Fruit fly (Drosophila melanogaster) whole organism, adult: ENCODE measurements around the gene CG14687.
A peak's percentile ranks its signal among the peaks of the same experiment; 100 is the strongest.

Experiments used
- CG11617 ChIP-seq: fragments of 200-800 bp; sonication (Bioruptor generic); optimal IDR thresholded peaks from 2 replicates; lab custom pipeline; 2017; ENCODE audit warnings: mild to moderate bottlenecking, missing biosample characterization, missing genetic modification reagents, missing genetic modification characterization
- CG12768 ChIP-seq: fragments of 200-800 bp; sonication (Bioruptor generic); optimal IDR thresholded peaks from 2 replicates; lab custom pipeline; 2017; ENCODE audit warnings: missing biosample characterization, missing genetic modification characterization, mild to moderate bottlenecking, moderate library complexity, missing genetic modification reagents
- CG14711 ChIP-seq: fragments of 200-800 bp; sonication (Bioruptor generic); optimal IDR thresholded peaks from 2 replicates; lab custom pipeline; 2018; ENCODE audit warnings: missing biosample characterization, mild to moderate bottlenecking, missing genetic modification characterization, moderate library complexity
- CG1620 ChIP-seq: fragments of 200-800 bp; sonication (Bioruptor generic); optimal IDR thresholded peaks from 2 replicates; lab custom pipeline; 2016; ENCODE audit warnings: missing biosample characterization, missing genetic modification characterization
- CG33017 ChIP-seq: fragments of 200-800 bp; sonication (Bioruptor generic); optimal IDR thresholded peaks from 2 replicates; lab custom pipeline; 2018; ENCODE audit warnings: missing biosample characterization, mild to moderate bottlenecking, missing genetic modification characterization, moderate library complexity
- CG5204 ChIP-seq: fragments of 200-800 bp; sonication (Bioruptor generic); optimal IDR thresholded peaks from 2 replicates; lab custom pipeline; 2016; ENCODE audit warnings: missing biosample characterization, missing genetic modification characterization
- CG7045 ChIP-seq: fragments of 200-800 bp; sonication (Bioruptor generic); optimal IDR thresholded peaks from 2 replicates; lab custom pipeline; 2017; ENCODE audit warnings: missing biosample characterization, mild to moderate bottlenecking, missing genetic modification characterization
- CG7101 ChIP-seq: fragments of 200-800 bp; sonication (Bioruptor generic); optimal IDR thresholded peaks from 2 replicates; lab custom pipeline; 2018; ENCODE audit warnings: missing biosample characterization, mild to moderate bottlenecking, missing genetic modification characterization, moderate library complexity
- Clk ChIP-seq: fragments of 200-800 bp; sonication (Bioruptor generic); optimal IDR thresholded peaks from 2 replicates; lab custom pipeline; 2017; ENCODE audit warnings: missing biosample characterization, missing genetic modification characterization
- Crg-1 ChIP-seq: fragments of 200-800 bp; sonication (Bioruptor generic); optimal IDR thresholded peaks from 2 replicates; lab custom pipeline; 2016; ENCODE audit warnings: missing biosample characterization, missing genetic modification characterization
- Hr96 ChIP-seq: fragments of 200-800 bp; sonication (Bioruptor generic); optimal IDR thresholded peaks from 2 replicates; lab custom pipeline; 2016; ENCODE audit warnings: missing biosample characterization, missing genetic modification characterization
- Mnt ChIP-seq: fragments of 200-800 bp; sonication (Bioruptor generic); optimal IDR thresholded peaks from 2 replicates; lab custom pipeline; 2016; ENCODE audit warnings: missing biosample characterization, mild to moderate bottlenecking, missing genetic modification characterization
- bab1 ChIP-seq: fragments of 200-800 bp; sonication (Bioruptor generic); optimal IDR thresholded peaks from 3 replicates; lab custom pipeline; 2019; ENCODE audit warnings: missing biosample characterization, mild to moderate bottlenecking, missing genetic modification characterization, moderate library complexity
- cic ChIP-seq: fragments of 200-800 bp; sonication (Bioruptor generic); optimal IDR thresholded peaks from 2 replicates; lab custom pipeline; 2017; ENCODE audit warnings: missing biosample characterization, mild to moderate bottlenecking, missing genetic modification characterization, moderate library complexity
- cnc ChIP-seq, 2 experiments: fragments of >200 bp; optimal IDR thresholded peaks; 2 replicates each; lab custom pipeline; 2017
- kay ChIP-seq: fragments of 200-800 bp; sonication (Bioruptor generic); peaks from one replicate; lab custom pipeline; 2016; ENCODE audit warnings: missing biosample characterization, missing genetic modification characterization, borderline replicate concordance
- ovo ChIP-seq: fragments of 200-800 bp; sonication (Bioruptor generic); optimal IDR thresholded peaks from 2 replicates; lab custom pipeline; 2016; ENCODE audit warnings: missing biosample characterization, missing genetic modification characterization
- pad ChIP-seq: fragments of 200-800 bp; sonication (Bioruptor generic); optimal IDR thresholded peaks from 3 replicates; lab custom pipeline; 2017; ENCODE audit warnings: missing biosample characterization, missing genetic modification characterization, mild to moderate bottlenecking, moderate library complexity, missing genetic modification reagents
- tj ChIP-seq: fragments of 200-800 bp; sonication (Bioruptor generic); optimal IDR thresholded peaks from 3 replicates; lab custom pipeline; 2017; ENCODE audit warnings: missing biosample characterization, mild to moderate bottlenecking, missing genetic modification characterization, moderate library complexity
- toe ChIP-seq: fragments of 200-800 bp; sonication (Bioruptor generic); optimal IDR thresholded peaks from 2 replicates; lab custom pipeline; 2016; ENCODE audit warnings: missing biosample characterization, missing genetic modification characterization

Gene CG14687

dm6 chr3R:10792604-10793003 is at the start of gene CG14687:
Gene CG14687, plus strand, starts transcription at chr3R:10792904.
- no peak for TF ChIP-seq toe (GFP tag; lab: Kevin White, UChicago)
- TF ChIP-seq CG5204 (GFP tag; lab: Kevin White, UChicago): no peak
- TF ChIP-seq Hr96: no peak
- TF ChIP-seq CG7045 (GFP tag; lab: Kevin White, UChicago): no peak
- TF ChIP-seq pad: no peak
- TF ChIP-seq cnc (optimal IDR thresholded peaks at IDR 0.05; lab: Kevin White, UChicago): no peak
- TF ChIP-seq CG14711 (tag; lab: Kevin White, UChicago): no peak
- no peak for TF ChIP-seq CG12768
- no peak for TF ChIP-seq bab1 (GFP tag; lab: Kevin White, UChicago)
- no peak for TF ChIP-seq cic (GFP tag; lab: Kevin White, UChicago)

- TF ChIP-seq Mnt (GFP tag; lab: Kevin White, UChicago) (no peak), cic (GFP tag; lab: Kevin White, UChicago) (no peak), kay (GFP tag; lab: Kevin White, UChicago) (no peak), CG7101 (tag; lab: Kevin White, UChicago) (no peak), cnc (optimal IDR thresholded peaks at IDR 0.05; lab: Kevin White, UChicago) (no peak), Crg-1 (GFP tag; lab: Kevin White, UChicago) (no peak), CG5204 (GFP tag; lab: Kevin White, UChicago) (no peak), bab1 (GFP tag; lab: Kevin White, UChicago) (no peak), CG33017 (tag; lab: Kevin White, UChicago) (no peak), ovo (GFP tag; lab: Kevin White, UChicago) (no peak), CG7045 (GFP tag; lab: Kevin White, UChicago) (no peak), toe (GFP tag; lab: Kevin White, UChicago) (no peak), CG14711 (tag; lab: Kevin White, UChicago) (no peak), CG1620 (GFP tag; lab: Kevin White, UChicago) (no peak), Clk (no peak)
These were observed 45.1 kb upstream of the CG14687 start for dm6 chr3R:10747650-10748049.

dm6 chr3R:10751061-10751460 is 41.6 kb upstream of the CG14687 start, which contains the start of gene TkR86C:
Gene TkR86C, minus strand, starts transcription at chr3R:10751228.
- TF ChIP-seq CG12768: no peak
- no peak for TF ChIP-seq CG5204 (GFP tag; lab: Kevin White, UChicago)
- no peak for TF ChIP-seq tj (GFP tag; lab: Kevin White, UChicago)
- TF ChIP-seq bab1 (GFP tag; lab: Kevin White, UChicago): no peak
- no peak for TF ChIP-seq CG33017 (tag; lab: Kevin White, UChicago)
- TF ChIP-seq cnc (optimal IDR thresholded peaks at IDR 0.05; lab: Kevin White, UChicago): no peak
- no peak for TF ChIP-seq CG14711 (tag; lab: Kevin White, UChicago)

dm6 chr3R:10755534-10755933 is 37.2 kb upstream of the CG14687 start, which contains the start of gene CG14691:
Gene CG14691, minus strand, starts transcription at chr3R:10755634.
- no peak for TF ChIP-seq CG11617 (GFP tag; lab: Kevin White, UChicago)
- no peak for TF ChIP-seq CG7101 (tag; lab: Kevin White, UChicago)

dm6 chr3R:10759348-10759847 is 33.3 kb upstream of the CG14687 start, which contains the start of gene CG31272:
Gene CG31272, minus strand, starts transcription at chr3R:10759398.
- no peak for TF ChIP-seq tj (GFP tag; lab: Kevin White, UChicago)
- no peak for TF ChIP-seq CG7101 (tag; lab: Kevin White, UChicago)
- TF ChIP-seq CG7045 (GFP tag; lab: Kevin White, UChicago): peak; percentile 30
- no peak for TF ChIP-seq CG12768
- TF ChIP-seq CG11617 (GFP tag; lab: Kevin White, UChicago): no peak
- no peak for TF ChIP-seq Mnt (GFP tag; lab: Kevin White, UChicago)
- TF ChIP-seq cic (GFP tag; lab: Kevin White, UChicago): peak; percentile 70
- no peak for TF ChIP-seq CG14711 (tag; lab: Kevin White, UChicago)
- no peak for TF ChIP-seq pad
- no peak for TF ChIP-seq CG33017 (tag; lab: Kevin White, UChicago)
- TF ChIP-seq Clk: no peak
- no peak for TF ChIP-seq kay (GFP tag; lab: Kevin White, UChicago)
- TF ChIP-seq bab1 (GFP tag; lab: Kevin White, UChicago): no peak
- TF ChIP-seq ovo (GFP tag; lab: Kevin White, UChicago): no peak
- no peak for TF ChIP-seq CG1620 (GFP tag; lab: Kevin White, UChicago)
- no peak for TF ChIP-seq cnc (optimal IDR thresholded peaks at IDR 0.05; lab: Kevin White, UChicago)
- no peak for TF ChIP-seq Crg-1 (GFP tag; lab: Kevin White, UChicago)
- no peak for TF ChIP-seq toe (GFP tag; lab: Kevin White, UChicago)
- TF ChIP-seq CG5204 (GFP tag; lab: Kevin White, UChicago): peak; percentile 15
- TF ChIP-seq Hr96: no peak

dm6 chr3R:10760966-10761855 is 31.5 kb upstream of the CG14687 start, which contains the start of the genes MED7 and Cap-H2:
Gene MED7, minus strand, starts transcription at chr3R:10761032.
Gene Cap-H2, plus strand, starts transcription at chr3R:10761310.
- TF ChIP-seq toe (GFP tag; lab: Kevin White, UChicago): peak; percentile 92
- peak; percentile 79 for TF ChIP-seq CG7045 (GFP tag; lab: Kevin White, UChicago)
- peak; percentile 63 for TF ChIP-seq Crg-1 (GFP tag; lab: Kevin White, UChicago)
- TF ChIP-seq CG1620 (GFP tag; lab: Kevin White, UChicago): peak; percentile 79
- TF ChIP-seq CG11617 (GFP tag; lab: Kevin White, UChicago): peak; percentile 50
- TF ChIP-seq cnc (optimal IDR thresholded peaks at IDR 0.05; lab: Kevin White, UChicago): no peak
- peak; percentile 73 for TF ChIP-seq CG5204 (GFP tag; lab: Kevin White, UChicago)
- TF ChIP-seq kay (GFP tag; lab: Kevin White, UChicago): peak; percentile 56
- peak; percentile 76 for TF ChIP-seq Hr96
- TF ChIP-seq bab1 (GFP tag; lab: Kevin White, UChicago): peak; percentile 76
- peak; percentile 72 for TF ChIP-seq Mnt (GFP tag; lab: Kevin White, UChicago)
- TF ChIP-seq cic (GFP tag; lab: Kevin White, UChicago): peak; percentile 83
- TF ChIP-seq pad: peak; percentile 68
- TF ChIP-seq ovo (GFP tag; lab: Kevin White, UChicago): peak; percentile 53
- peak; percentile 28 for TF ChIP-seq tj (GFP tag; lab: Kevin White, UChicago)
- TF ChIP-seq CG12768: no peak
- peak; percentile 65 for TF ChIP-seq CG14711 (tag; lab: Kevin White, UChicago)
- peak; percentile 36 for TF ChIP-seq Clk
- TF ChIP-seq CG7101 (tag; lab: Kevin White, UChicago): peak; percentile 51
- TF ChIP-seq CG33017 (tag; lab: Kevin White, UChicago): peak; percentile 30
